Worm (Caenorhabditis elegans): Measurements from ENCODE around the gene ace-3.

ace-3 gene

ce11 chrII:14236569-14236968 lies 31.1 kb downstream of the ace-3 start:
- TF ChIP-seq efl-1 (optimal IDR thresholded peaks at IDR 0.05), result no peak
- TF ChIP-seq efl-1 (GFP tag; optimal IDR thresholded peaks at IDR 0.05 in 1 of 2), result peak in 1 of 2 experiments; percentile 93
- no peak for TF ChIP-seq fkh-4 (tag; optimal IDR thresholded peaks at IDR 0.05; ENCODE audit: borderline replicate concordance)

ce11 chrII:14237245-14237806 lies 31.9 kb downstream of the ace-3 start:
- TF ChIP-seq ceh-8 (GFP tag; optimal IDR thresholded peaks at IDR 0.05) (peak; percentile 16), aly-2 (tag; optimal IDR thresholded peaks at IDR 0.05) (no peak), efl-1 (optimal IDR thresholded peaks at IDR 0.05) (no peak), efl-1 (GFP tag; optimal IDR thresholded peaks at IDR 0.05 in 1 of 2) (peak in 1 of 2 experiments; percentile 65)

ce11 chrII:14239924-14240323 lies 34.5 kb downstream of the ace-3 start:
- TF ChIP-seq efl-1 (optimal IDR thresholded peaks at IDR 0.05), result no peak
- TF ChIP-seq efl-1 (GFP tag; optimal IDR thresholded peaks at IDR 0.05 in 1 of 2), result peak in 1 of 2 experiments; percentile 38
- TF ChIP-seq nhr-76 (tag; optimal IDR thresholded peaks at IDR 0.05), result no peak

- no peak for TF ChIP-seq tlp-1 (tag; optimal IDR thresholded peaks at IDR 0.05)
- no peak for TF ChIP-seq efl-1 (optimal IDR thresholded peaks at IDR 0.05)
- no peak for TF ChIP-seq efl-1 (GFP tag; optimal IDR thresholded peaks at IDR 0.05 in 1 of 2)
- TF ChIP-seq nhr-47 (tag; optimal IDR thresholded peaks at IDR 0.05), result no peak
- no peak for TF ChIP-seq ces-1 (GFP tag; optimal IDR thresholded peaks at IDR 0.05)
- no peak for TF ChIP-seq fkh-4 (tag; optimal IDR thresholded peaks at IDR 0.05; ENCODE audit: borderline replicate concordance)
- TF ChIP-seq C34B4.2 (tag; optimal IDR thresholded peaks at IDR 0.05), result no peak
- TF ChIP-seq ztf-11 (tag; optimal IDR thresholded peaks at IDR 0.05), result no peak
- no peak for TF ChIP-seq irx-1 (tag; optimal IDR thresholded peaks at IDR 0.05)
- no peak for TF ChIP-seq unc-86 (tag; optimal IDR thresholded peaks at IDR 0.05)
Measured at ce11 chrII:14242259-14242658, 36.8 kb downstream of the ace-3 start.

- TF ChIP-seq grh-1 (GFP tag; IDR thresholded peaks at IDR 0.05) (no peak), C16A3.4 (tag; optimal IDR thresholded peaks at IDR 0.05) (no peak), nhr-76 (tag; optimal IDR thresholded peaks at IDR 0.05) (no peak), ceh-88 (GFP tag; IDR thresholded peaks at IDR 0.05) (no peak), alr-1 (tag; optimal IDR thresholded peaks at IDR 0.05; ENCODE audit: borderline replicate concordance) (no peak), C34B4.2 (tag; optimal IDR thresholded peaks at IDR 0.05) (no peak), lin-14 (GFP tag; optimal IDR thresholded peaks at IDR 0.05) (no peak)
Measured at ce11 chrII:14243503-14243902, 38.1 kb downstream of the ace-3 start, which contains the start of gene jmjd-2. TSS of gene jmjd-2 (minus strand) at chrII:14243603.

- no peak for TF ChIP-seq nhr-90 (tag; optimal IDR thresholded peaks at IDR 0.05; ENCODE audit: poor library complexity)
- TF ChIP-seq mab-9 (GFP tag; IDR thresholded peaks at IDR 0.05), result no peak
- TF ChIP-seq egl-13 (tag; optimal IDR thresholded peaks at IDR 0.05), result no peak
- no peak for TF ChIP-seq lin-15B (tag; optimal IDR thresholded peaks at IDR 0.05)
- peak; percentile 46 for TF ChIP-seq nhr-77 (tag; optimal IDR thresholded peaks at IDR 0.05)
- TF ChIP-seq unc-30 (tag; optimal IDR thresholded peaks at IDR 0.05), result no peak
- peak; percentile 53 for TF ChIP-seq fos-1 (tag; optimal IDR thresholded peaks at IDR 0.05)
- TF ChIP-seq blmp-1 (tag; optimal IDR thresholded peaks at IDR 0.05), result peak; percentile 97
- TF ChIP-seq mef-2 (tag; optimal IDR thresholded peaks at IDR 0.05), result no peak
- no peak for TF ChIP-seq pag-3 (tag; optimal IDR thresholded peaks at IDR 0.05; ENCODE audit: borderline replicate concordance, insufficient read depth)
- peak; percentile 72 for TF ChIP-seq lin-35 (GFP tag; optimal IDR thresholded peaks at IDR 0.05)
- TF ChIP-seq aha-1 (tag; optimal IDR thresholded peaks at IDR 0.05), result peak; percentile 53
- peak; percentile 41 for TF ChIP-seq F16B12.6 (tag; optimal IDR thresholded peaks at IDR 0.05)
- TF ChIP-seq lin-14 (GFP tag; optimal IDR thresholded peaks at IDR 0.05), result peak; percentile 85
- TF ChIP-seq jun-1 (tag; optimal IDR thresholded peaks at IDR 0.05), result peak; percentile 50
- TF ChIP-seq dpl-1 (GFP tag; optimal IDR thresholded peaks at IDR 0.05), result peak; percentile 60 to 69 (median 63)
- TF ChIP-seq unc-86 (tag; optimal IDR thresholded peaks at IDR 0.05), result peak; percentile 33
- no peak for TF ChIP-seq C34B4.2 (tag; optimal IDR thresholded peaks at IDR 0.05)
- peak; percentile 7 for TF ChIP-seq lin-13 (GFP tag; optimal IDR thresholded peaks at IDR 0.05)
- peak; percentile 56 to 72 for TF ChIP-seq lsy-2 (tag; optimal IDR thresholded peaks at IDR 0.05)
- peak; percentile 23 for TF ChIP-seq fkh-10 (GFP tag; optimal IDR thresholded peaks at IDR 0.05)
- no peak for TF ChIP-seq nhr-28 (tag; optimal IDR thresholded peaks at IDR 0.05)
- peak; percentile 29 for TF ChIP-seq nhr-237 (tag; optimal IDR thresholded peaks at IDR 0.05)
- no peak for TF ChIP-seq Y116A8C.19 (tag; optimal IDR thresholded peaks at IDR 0.05; ENCODE audit: borderline replicate concordance)
- TF ChIP-seq unc-130 (tag; optimal IDR thresholded peaks at IDR 0.05), result no peak
Measured at ce11 chrII:14244457-14245254, 39.2 kb downstream of the ace-3 start.
